Worm (Caenorhabditis elegans) whole organism, L1 larva: ENCODE data around the gene F42G2.7.

ENCODE experiments used
- C04F5.9 ChIP-seq: sonication (generic microtip); optimal IDR thresholded peaks from 2 replicates; lab custom pipeline; 2016; ENCODE audit warnings: missing genetic modification characterization, missing compliant biosample characterization
- C16A3.4 ChIP-seq: fragments of 150-350 bp; optimal IDR thresholded peaks from 2 replicates; lab custom pipeline; 2014; ENCODE audit warnings: missing biosample characterization, missing genetic modification characterization
- F16B12.6 ChIP-seq: fragments of 150-350 bp; optimal IDR thresholded peaks from 2 replicates; lab custom pipeline; 2014; ENCODE audit warnings: missing biosample characterization, missing genetic modification characterization
- aha-1 ChIP-seq: fragments of 150-350 bp; optimal IDR thresholded peaks from 2 replicates; lab custom pipeline; 2014; ENCODE audit warnings: missing biosample characterization, missing genetic modification characterization
- aly-2 ChIP-seq: fragments of 150-350 bp; optimal IDR thresholded peaks from 2 replicates; lab custom pipeline; 2014; ENCODE audit warnings: missing biosample characterization, missing genetic modification characterization
- ama-1 ChIP-seq: fragments of 150-350 bp; optimal IDR thresholded peaks from 2 replicates; lab custom pipeline; 2014
- ceh-88 ChIP-seq: fragments of 200-800 bp; sonication (Bioruptor generic); IDR thresholded peaks from 2 replicates; pipeline ENCODE4 v1.3.6; 2022; ENCODE audit warnings: missing genetic modification characterization, missing compliant biosample characterization
- ceh-90 ChIP-seq: sonication (generic microtip); optimal IDR thresholded peaks from 2 replicates; lab custom pipeline; 2016; ENCODE audit warnings: missing genetic modification characterization, missing compliant biosample characterization
- dpl-1 ChIP-seq, 3 experiments: fragments of 150-350 bp in 2 of 3; sonication (generic microtip) in 1 of 3; optimal IDR thresholded peaks; 2 replicates each; lab custom pipeline; 2014 to 2017; ENCODE audit warnings: missing biosample characterization in 3 of 3, missing genetic modification characterization in 3 of 3, missing genetic modification reagents in 3 of 3
- efl-1 ChIP-seq, 4 experiments: fragments of 150-350 bp; optimal IDR thresholded peaks in 3 of 4; peaks in 1 of 4; 1 replicate in 1 of 4; 2 replicates in 3 of 4; lab custom pipeline; 2014; ENCODE audit warnings: missing biosample characterization in 2 of 4, missing genetic modification characterization in 2 of 4, missing genetic modification reagents in 2 of 4
- efl-3 ChIP-seq: fragments of 200-800 bp; sonication (Bioruptor generic); optimal IDR thresholded peaks from 2 replicates; lab custom pipeline; 2018; ENCODE audit warnings: mild to moderate bottlenecking, missing genetic modification characterization, missing compliant biosample characterization
- elt-2 ChIP-seq: sonication (generic microtip); optimal IDR thresholded peaks from 2 replicates; lab custom pipeline; 2016; ENCODE audit warnings: missing genetic modification characterization, mild to moderate bottlenecking, inconsistent platforms, missing compliant biosample characterization, missing genetic modification reagents
- elt-3 ChIP-seq, 6 experiments: fragments of 150-350 bp in 1 of 6; sonication (generic microtip); optimal IDR thresholded peaks; 2 replicates each; lab custom pipeline; 2017 to 2018; ENCODE audit warnings: missing biosample characterization in 6 of 6, missing genetic modification characterization in 6 of 6, inconsistent platforms in 1 of 6
- fkh-4 ChIP-seq: sonication (generic microtip); optimal IDR thresholded peaks from 2 replicates; lab custom pipeline; 2016; ENCODE audit warnings: missing compliant biosample characterization, missing genetic modification characterization, borderline replicate concordance
- grh-1 ChIP-seq: fragments of 200-800 bp; sonication (Bioruptor generic); IDR thresholded peaks from 2 replicates; pipeline ENCODE4 v1.3.6; 2022; ENCODE audit warnings: missing genetic modification reagents, missing genetic modification characterization, missing compliant biosample characterization
- hpl-2 ChIP-seq: fragments of 150-350 bp; optimal IDR thresholded peaks from 2 replicates; lab custom pipeline; 2014; ENCODE audit warnings: missing biosample characterization, missing genetic modification reagents, missing genetic modification characterization
- isw-1 ChIP-seq: fragments of 200-800 bp; sonication (Bioruptor generic); IDR thresholded peaks from 2 replicates; pipeline ENCODE4 v1.3.6; 2022; ENCODE audit warnings: missing genetic modification characterization, missing compliant biosample characterization
- jun-1 ChIP-seq: fragments of 150-350 bp; optimal IDR thresholded peaks from 2 replicates; lab custom pipeline; 2014; ENCODE audit warnings: missing biosample characterization, missing genetic modification reagents, missing genetic modification characterization
- lin-35 ChIP-seq, 2 experiments: fragments of 150-350 bp; optimal IDR thresholded peaks; 2 replicates each; lab custom pipeline; 2014; ENCODE audit warnings: missing biosample characterization in 2 of 2, missing genetic modification characterization in 2 of 2, missing genetic modification reagents in 2 of 2
- lin-39 ChIP-seq: fragments of 150-350 bp; optimal IDR thresholded peaks from 2 replicates; lab custom pipeline; 2014; ENCODE audit warnings: missing biosample characterization, missing genetic modification reagents, missing genetic modification characterization
- lir-3 ChIP-seq: sonication (generic microtip); optimal IDR thresholded peaks from 2 replicates; lab custom pipeline; 2016; ENCODE audit warnings: mild to moderate bottlenecking, missing genetic modification characterization, moderate library complexity, missing compliant biosample characterization; ENCODE audit not compliant: poor library complexity
- lsy-2 ChIP-seq, 2 experiments: fragments of 150-350 bp; optimal IDR thresholded peaks; 2 replicates each; lab custom pipeline; 2014; ENCODE audit warnings: missing biosample characterization in 2 of 2, missing genetic modification characterization in 2 of 2
- mab-9 ChIP-seq: fragments of 200-800 bp; sonication (Bioruptor generic); IDR thresholded peaks from 2 replicates; pipeline ENCODE4 v1.3.6; 2022; ENCODE audit warnings: missing genetic modification reagents, missing genetic modification characterization, missing compliant biosample characterization
- mep-1 ChIP-seq: fragments of 150-350 bp; optimal IDR thresholded peaks from 2 replicates; lab custom pipeline; 2014; ENCODE audit warnings: missing biosample characterization, missing genetic modification characterization
- nhr-11 ChIP-seq: fragments of 150-350 bp; optimal IDR thresholded peaks from 2 replicates; lab custom pipeline; 2014; ENCODE audit warnings: missing biosample characterization, missing genetic modification characterization
- nhr-19 ChIP-seq: fragments of 200-800 bp; sonication (Bioruptor generic); conservative IDR thresholded peaks from 2 replicates; pipeline ENCODE4 v1.3.6; 2022; ENCODE audit warnings: missing genetic modification characterization, missing compliant biosample characterization
- nhr-20 ChIP-seq: sonication (generic microtip); optimal IDR thresholded peaks from 2 replicates; lab custom pipeline; 2016; ENCODE audit warnings: mild to moderate bottlenecking, missing genetic modification characterization, missing compliant biosample characterization
- nhr-237 ChIP-seq: fragments of 150-350 bp; optimal IDR thresholded peaks from 2 replicates; lab custom pipeline; 2014; ENCODE audit warnings: missing biosample characterization, missing genetic modification characterization
- nhr-28 ChIP-seq: fragments of 150-350 bp; optimal IDR thresholded peaks from 2 replicates; lab custom pipeline; 2014; ENCODE audit warnings: missing biosample characterization, missing genetic modification characterization
- nhr-90 ChIP-seq: sonication (generic microtip); optimal IDR thresholded peaks from 2 replicates; lab custom pipeline; 2016; ENCODE audit warnings: mild to moderate bottlenecking, missing genetic modification characterization, missing compliant biosample characterization; ENCODE audit not compliant: poor library complexity
- pag-3 ChIP-seq: sonication (generic microtip); optimal IDR thresholded peaks from 2 replicates; lab custom pipeline; 2017; ENCODE audit warnings: missing genetic modification characterization, mild to moderate bottlenecking, missing compliant biosample characterization, antibody characterized with exemption, borderline replicate concordance; ENCODE audit not compliant: insufficient read depth
- rnt-1 ChIP-seq: sonication (generic microtip); optimal IDR thresholded peaks from 2 replicates; lab custom pipeline; 2016; ENCODE audit warnings: mild to moderate bottlenecking, missing genetic modification characterization, moderate library complexity, missing compliant biosample characterization
- skn-1 ChIP-seq: fragments of 150-350 bp; optimal IDR thresholded peaks from 2 replicates; lab custom pipeline; 2014; ENCODE audit warnings: missing biosample characterization, missing genetic modification characterization
- snpc-4 ChIP-seq: fragments of 150-350 bp; optimal IDR thresholded peaks from 2 replicates; lab custom pipeline; 2014; ENCODE audit warnings: missing biosample characterization, missing genetic modification characterization
- sox-4 ChIP-seq: sonication (generic microtip); optimal IDR thresholded peaks from 2 replicates; lab custom pipeline; 2016; ENCODE audit warnings: missing genetic modification characterization, missing compliant biosample characterization
- sup-37 ChIP-seq: fragments of 200-800 bp; sonication (Bioruptor generic); optimal IDR thresholded peaks from 2 replicates; lab custom pipeline; 2018; ENCODE audit warnings: mild to moderate bottlenecking, missing genetic modification characterization, missing compliant biosample characterization
- tbx-2 ChIP-seq: sonication (generic microtip); optimal IDR thresholded peaks from 2 replicates; lab custom pipeline; 2016; ENCODE audit warnings: missing genetic modification characterization, missing compliant biosample characterization
- unc-130 ChIP-seq: fragments of 150-350 bp; optimal IDR thresholded peaks from 2 replicates; lab custom pipeline; 2017; ENCODE audit warnings: missing biosample characterization, missing genetic modification characterization, inconsistent platforms
- unc-62 ChIP-seq: fragments of 150-350 bp; optimal IDR thresholded peaks from 2 replicates; lab custom pipeline; 2014; ENCODE audit warnings: missing biosample characterization, missing genetic modification reagents, missing genetic modification characterization
- unc-98 ChIP-seq: fragments of 200-800 bp; sonication (Bioruptor generic); IDR thresholded peaks from 2 replicates; pipeline ENCODE4 v1.3.6; 2022; ENCODE audit warnings: missing genetic modification characterization, missing compliant biosample characterization
- vab-15 ChIP-seq: sonication (generic microtip); optimal IDR thresholded peaks from 2 replicates; lab custom pipeline; 2017; ENCODE audit warnings: missing genotype, mild to moderate bottlenecking, missing genetic modification characterization, missing compliant biosample characterization
- xbp-1 ChIP-seq: sonication (generic microtip); optimal IDR thresholded peaks from 2 replicates; lab custom pipeline; 2016; ENCODE audit warnings: missing genetic modification characterization, missing compliant biosample characterization
- ztf-4 ChIP-seq: fragments of 150-350 bp; optimal IDR thresholded peaks from 2 replicates; lab custom pipeline; 2014; ENCODE audit warnings: missing biosample characterization, missing genetic modification characterization

F42G2.7 gene

DNA sequence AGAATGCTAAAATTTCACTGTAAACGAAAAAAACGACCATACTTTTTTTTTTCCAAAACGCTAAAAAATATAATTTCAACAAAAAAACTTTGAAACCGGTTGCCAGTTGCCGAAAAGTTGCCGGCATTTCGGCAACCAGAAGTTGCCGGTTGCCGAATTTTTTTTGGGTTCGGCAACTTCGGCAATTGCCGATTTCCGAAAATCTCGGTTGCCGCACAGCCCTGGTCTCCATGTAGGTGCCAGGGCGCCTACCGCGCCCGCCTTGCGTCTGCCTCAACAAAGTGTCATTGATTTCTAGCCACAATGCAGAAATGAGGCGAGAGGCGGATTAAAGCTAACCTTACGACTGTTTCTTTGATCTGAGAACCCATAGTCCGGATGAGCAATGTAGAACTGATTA lies 6.9 kb upstream of the F42G2.7 start:
- TF ChIP-seq nhr-20 (tag; lab: Kevin White, UChicago) (no peak), mab-9 (GFP tag; lab: Robert Waterston, UW) (no peak), rnt-1 (tag; lab: Kevin White, UChicago) (no peak), vab-15 (no peak), unc-98 (GFP tag; lab: Robert Waterston, UW) (no peak), fkh-4 (tag; lab: Kevin White, UChicago) (no peak), grh-1 (no peak), lin-35 (GFP tag; optimal IDR thresholded peaks at IDR 0.05; lab: Kevin White, UChicago) (no peak), skn-1 (no peak), ztf-4 (tag; lab: Kevin White, UChicago) (no peak), efl-3 (GFP tag; lab: Kevin White, UChicago) (no peak), lir-3 (no peak), C04F5.9 (tag; lab: Kevin White, UChicago) (no peak), jun-1 (no peak), mep-1 (tag; lab: Kevin White, UChicago) (no peak), ceh-88 (GFP tag; lab: Robert Waterston, UW) (no peak)

DNA sequence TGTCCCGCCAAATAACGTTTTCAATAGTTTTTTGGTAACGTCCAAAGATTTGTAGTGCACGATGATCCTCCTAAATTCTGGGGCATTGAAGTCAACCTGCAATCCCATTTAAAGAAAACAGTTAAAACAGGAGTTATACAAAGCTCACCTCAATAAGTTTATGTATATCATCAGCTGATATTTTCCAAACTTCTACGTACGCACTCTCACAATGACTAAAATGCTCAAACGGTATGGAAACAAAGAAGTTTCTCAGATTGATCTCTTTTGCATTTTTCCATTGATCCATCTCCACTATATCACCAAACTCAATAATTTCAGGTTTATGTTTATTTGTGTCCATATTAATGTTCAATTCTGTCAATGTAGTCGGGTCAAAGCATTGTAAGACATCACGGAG lies 6.4 kb upstream of the F42G2.7 start:
- TF ChIP-seq vab-15 (no peak), efl-1 (optimal IDR thresholded peaks at IDR 0.05; lab: Kevin White, UChicago) (no peak), efl-1 (GFP tag; optimal IDR thresholded peaks at IDR 0.05 in 1 of 2; lab: Kevin White, UChicago) (peak in 1 of 2 experiments; percentile 55), C16A3.4 (tag; lab: Kevin White, UChicago) (no peak)

DNA sequence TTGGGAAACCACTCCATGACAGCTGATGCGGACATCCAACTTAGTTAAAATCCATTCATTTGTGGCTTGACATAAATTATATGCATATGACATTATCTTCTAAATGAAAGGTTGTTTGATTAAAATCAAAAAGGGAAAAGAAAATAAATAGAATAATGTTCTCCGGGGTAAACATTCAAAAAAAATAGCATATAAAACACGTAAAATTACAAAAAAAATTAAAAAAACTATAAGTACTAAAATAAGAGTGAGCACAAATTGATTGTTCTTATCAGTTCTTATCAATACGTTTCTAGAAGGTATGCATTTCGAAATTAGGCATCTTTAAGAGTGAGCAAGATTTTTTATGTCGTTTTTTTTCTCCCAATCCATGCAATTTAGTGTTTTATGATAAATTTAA lies 5.3 kb upstream of the F42G2.7 start, which contains the start of gene fbxa-182:
fbxa-182 (minus strand) TSS at position 101 of the 400 bp plus-strand sequence.
- TF ChIP-seq sox-4 = no peak
- TF ChIP-seq snpc-4 = no peak
- TF ChIP-seq elt-2 (tag; lab: Kevin White, UChicago) = peak; percentile 10

DNA sequence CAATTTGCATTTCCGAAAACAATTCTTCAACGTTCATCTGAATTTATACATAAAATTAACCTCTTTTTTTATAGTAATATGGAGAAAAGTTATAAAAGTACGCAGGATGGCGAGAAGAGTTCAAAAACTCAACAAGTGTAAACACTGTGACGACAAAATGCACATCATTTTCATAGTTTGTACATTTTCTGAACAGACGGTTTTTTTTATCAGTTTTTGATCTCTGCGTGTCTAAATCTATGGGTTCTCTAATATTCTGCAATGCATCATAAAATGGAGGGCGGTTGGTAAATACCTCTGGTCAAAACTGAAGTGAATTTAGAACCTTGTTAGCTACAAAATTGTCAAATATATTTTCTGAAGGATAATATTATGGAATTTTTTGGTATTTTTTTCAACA lies 2.5 kb upstream of the F42G2.7 start, which contains the start of gene fbxa-4:
fbxa-4 (minus strand) TSS at position 93 of the 400 bp plus-strand sequence.
- TF ChIP-seq sup-37 (GFP tag; lab: Kevin White, UChicago) = no peak
- TF ChIP-seq elt-3 (tag; optimal IDR thresholded peaks at IDR 0.05; lab: Kevin White, UChicago) = no peak
- no peak for TF ChIP-seq aly-2 (tag; lab: Kevin White, UChicago)
- peak; percentile 11 for TF ChIP-seq nhr-90 (tag; lab: Kevin White, UChicago)
- no peak for TF ChIP-seq nhr-11
- TF ChIP-seq ama-1 (lab: Kevin White, UChicago) = no peak
- TF ChIP-seq F16B12.6 (tag; lab: Kevin White, UChicago) = peak; percentile 44
- no peak for TF ChIP-seq aha-1 (tag; lab: Kevin White, UChicago)
- no peak for TF ChIP-seq vab-15
- TF ChIP-seq elt-2 (tag; lab: Kevin White, UChicago) = peak; percentile 65
- TF ChIP-seq hpl-2 = no peak
- peak in 1 of 3 experiments; percentile 4 for TF ChIP-seq dpl-1 (GFP tag; optimal IDR thresholded peaks at IDR 0.05; lab: Kevin White, UChicago)
- TF ChIP-seq pag-3 = no peak
- TF ChIP-seq nhr-28 = no peak
- peak in 1 of 2 experiments; percentile 27 for TF ChIP-seq efl-1 (optimal IDR thresholded peaks at IDR 0.05; lab: Kevin White, UChicago)
- peak in 1 of 2 experiments; percentile 35 for TF ChIP-seq efl-1 (GFP tag; optimal IDR thresholded peaks at IDR 0.05 in 1 of 2; lab: Kevin White, UChicago)
- no peak for TF ChIP-seq grh-1
- no peak for TF ChIP-seq lir-3
- no peak for TF ChIP-seq nhr-237 (tag; lab: Kevin White, UChicago)
- TF ChIP-seq tbx-2 (tag; lab: Kevin White, UChicago) = no peak
- TF ChIP-seq unc-98 (GFP tag; lab: Robert Waterston, UW) = no peak
- no peak for TF ChIP-seq C04F5.9 (tag; lab: Kevin White, UChicago)
- TF ChIP-seq snpc-4 = no peak
- no peak for TF ChIP-seq nhr-19
- no peak for TF ChIP-seq unc-62 (GFP tag; lab: Kevin White, UChicago)
- no peak for TF ChIP-seq ceh-90
- peak in 1 of 2 experiments; percentile 15 for TF ChIP-seq lsy-2 (tag; optimal IDR thresholded peaks at IDR 0.05; lab: Kevin White, UChicago)
- no peak for TF ChIP-seq isw-1
- peak in 1 of 2 experiments; percentile 51 for TF ChIP-seq lin-35 (GFP tag; optimal IDR thresholded peaks at IDR 0.05; lab: Kevin White, UChicago)
- TF ChIP-seq rnt-1 (tag; lab: Kevin White, UChicago) = no peak
- TF ChIP-seq fkh-4 (tag; lab: Kevin White, UChicago) = no peak
- TF ChIP-seq ceh-88 (GFP tag; lab: Robert Waterston, UW) = no peak
- no peak for TF ChIP-seq lin-39 (tag; lab: Kevin White, UChicago)
- no peak for TF ChIP-seq xbp-1 (tag; lab: Kevin White, UChicago)
- TF ChIP-seq unc-130 (tag; lab: Kevin White, UChicago) = no peak
